Worm (Caenorhabditis elegans): ENCODE measurements around the gene srx-136.

ce11 chrV:13818824-13819408, 38.3 kb upstream of the srx-136 start, which contains the start of gene sel-10:
- TF ChIP-seq nhr-28 (tag; optimal IDR thresholded peaks at IDR 0.05) (peak; percentile 52), mdl-1 (tag; optimal IDR thresholded peaks at IDR 0.05) (no peak), unc-39 (tag; optimal IDR thresholded peaks at IDR 0.05) (no peak), lin-13 (GFP tag; optimal IDR thresholded peaks at IDR 0.05) (peak; percentile 66), ztf-11 (tag; optimal IDR thresholded peaks at IDR 0.05) (no peak), F37D6.2 (tag; optimal IDR thresholded peaks at IDR 0.05) (peak; percentile 36), R02D3.7 (tag; optimal IDR thresholded peaks at IDR 0.05) (no peak), nhr-77 (tag; optimal IDR thresholded peaks at IDR 0.05) (no peak), unc-62 (GFP tag; optimal IDR thresholded peaks at IDR 0.05 in 1 of 2) (peak in 1 of 2 experiments; percentile 59), unc-62 (tag; optimal IDR thresholded peaks at IDR 0.05) (no peak)
